Worm (Caenorhabditis elegans): ENCODE data around the gene EEED8.2.

DNA sequence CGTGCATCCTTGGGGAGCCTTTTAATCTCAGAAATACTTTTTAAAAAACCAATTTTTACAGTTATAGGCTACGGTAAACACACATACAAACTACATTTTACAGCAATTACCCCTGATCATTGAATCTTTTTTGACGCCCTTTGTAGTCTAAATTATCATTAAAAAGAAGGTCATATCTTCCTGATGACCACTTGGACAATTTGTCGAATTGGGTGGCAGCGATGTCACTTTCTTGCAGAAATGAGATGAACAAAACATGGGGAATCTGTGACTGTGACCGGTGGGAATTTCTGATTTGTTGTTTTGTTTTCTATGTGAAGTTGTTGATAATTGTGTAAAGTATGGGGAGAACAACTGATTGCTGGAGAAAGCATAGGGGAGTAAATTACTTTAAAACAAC, 33.1 kb downstream of the EEED8.2 start:
- TF ChIP-seq fkh-10 (GFP tag; optimal IDR thresholded peaks at IDR 0.05) (no peak), aly-2 (tag; optimal IDR thresholded peaks at IDR 0.05) (no peak), nhr-28 (tag; optimal IDR thresholded peaks at IDR 0.05) (no peak), mep-1 (tag; optimal IDR thresholded peaks at IDR 0.05) (no peak), jun-1 (tag; optimal IDR thresholded peaks at IDR 0.05) (no peak), sptf-1 (tag; optimal IDR thresholded peaks at IDR 0.05) (no peak), nhr-77 (tag; optimal IDR thresholded peaks at IDR 0.05) (no peak), lin-39 (tag; optimal IDR thresholded peaks at IDR 0.05) (no peak)
